Worm (Caenorhabditis elegans) whole organism, late embryonic: ENCODE data around the gene gos-28.

Source experiments
- C08G9.2 ChIP-seq: sonication (generic microtip); optimal IDR thresholded peaks from 2 replicates; lab custom pipeline; 2016; ENCODE audit warnings: mild to moderate bottlenecking, missing genetic modification characterization, moderate library complexity, missing compliant biosample characterization
- C38D4.7 ChIP-seq: fragments of 200-800 bp; sonication (Bioruptor generic); optimal IDR thresholded peaks from 2 replicates; lab custom pipeline; 2018; ENCODE audit warnings: mild to moderate bottlenecking, missing genetic modification characterization, moderate library complexity, missing compliant biosample characterization
- F13H6.1 ChIP-seq: sonication (generic microtip); optimal IDR thresholded peaks from 2 replicates; lab custom pipeline; 2016; ENCODE audit warnings: missing genetic modification characterization, missing compliant biosample characterization
- K02D7.2 ChIP-seq: sonication (generic microtip); optimal IDR thresholded peaks from 2 replicates; lab custom pipeline; 2017; ENCODE audit warnings: mild to moderate bottlenecking, missing genetic modification characterization, missing compliant biosample characterization
- Y22D7AL.16 ChIP-seq: sonication (generic microtip); optimal IDR thresholded peaks from 2 replicates; lab custom pipeline; 2016; ENCODE audit warnings: missing genetic modification characterization, missing compliant biosample characterization
- ceh-14 ChIP-seq: sonication (generic microtip); optimal IDR thresholded peaks from 2 replicates; lab custom pipeline; 2016; ENCODE audit warnings: missing genotype, missing genetic modification characterization, missing compliant biosample characterization
- ceh-18 ChIP-seq: sonication (generic microtip); optimal IDR thresholded peaks from 2 replicates; lab custom pipeline; 2016; ENCODE audit warnings: missing genetic modification characterization, missing compliant biosample characterization
- ceh-2 ChIP-seq: sonication (generic microtip); optimal IDR thresholded peaks from 2 replicates; lab custom pipeline; 2016; ENCODE audit warnings: missing genotype, missing genetic modification characterization, missing compliant biosample characterization
- ceh-31 ChIP-seq: sonication (generic microtip); optimal IDR thresholded peaks from 2 replicates; lab custom pipeline; 2016; ENCODE audit warnings: missing genetic modification characterization, missing compliant biosample characterization
- ceh-48 ChIP-seq: sonication (generic microtip); optimal IDR thresholded peaks from 2 replicates; lab custom pipeline; 2016; ENCODE audit warnings: missing genetic modification characterization, inconsistent platforms, missing compliant biosample characterization
- ceh-9 ChIP-seq: sonication (generic microtip); optimal IDR thresholded peaks from 2 replicates; lab custom pipeline; 2016; ENCODE audit warnings: mild to moderate bottlenecking, missing genetic modification characterization, inconsistent platforms, missing compliant biosample characterization
- che-1 ChIP-seq: sonication (generic microtip); optimal IDR thresholded peaks from 2 replicates; lab custom pipeline; 2016; ENCODE audit warnings: mild to moderate bottlenecking, missing genetic modification characterization, missing compliant biosample characterization
- dmd-4 ChIP-seq: sonication (generic microtip); optimal IDR thresholded peaks from 2 replicates; lab custom pipeline; 2016; ENCODE audit warnings: borderline replicate concordance, missing genetic modification characterization, missing compliant biosample characterization
- dve-1 ChIP-seq: sonication (generic microtip); optimal IDR thresholded peaks from 2 replicates; lab custom pipeline; 2017; ENCODE audit warnings: antibody characterized with exemption, mild to moderate bottlenecking, missing genetic modification characterization, missing compliant biosample characterization
- elt-2 ChIP-seq: sonication (generic microtip); optimal IDR thresholded peaks from 2 replicates; lab custom pipeline; 2016; ENCODE audit warnings: missing genetic modification reagents, missing genetic modification characterization, missing compliant biosample characterization
- ets-4 ChIP-seq: sonication (generic microtip); optimal IDR thresholded peaks from 2 replicates; lab custom pipeline; 2016; ENCODE audit warnings: missing genetic modification characterization, missing compliant biosample characterization
- eyg-1 ChIP-seq: sonication (generic microtip); optimal IDR thresholded peaks from 2 replicates; lab custom pipeline; 2016; ENCODE audit warnings: missing genotype, missing genetic modification characterization, missing compliant biosample characterization
- hlh-13 ChIP-seq: fragments of 200-800 bp; sonication (Bioruptor generic); optimal IDR thresholded peaks from 2 replicates; lab custom pipeline; 2018; ENCODE audit warnings: mild to moderate bottlenecking, missing genetic modification characterization, missing compliant biosample characterization
- hlh-30 ChIP-seq: sonication (generic microtip); optimal IDR thresholded peaks from 2 replicates; lab custom pipeline; 2017; ENCODE audit warnings: antibody characterized with exemption, missing genetic modification characterization, missing compliant biosample characterization; ENCODE audit not compliant: insufficient read depth
- hlh-6 ChIP-seq: sonication (generic microtip); optimal IDR thresholded peaks from 2 replicates; lab custom pipeline; 2016; ENCODE audit warnings: missing genotype, missing genetic modification characterization, missing compliant biosample characterization
- nfya-1 ChIP-seq: sonication (generic microtip); optimal IDR thresholded peaks from 2 replicates; lab custom pipeline; 2017; ENCODE audit warnings: missing genetic modification characterization, mild to moderate bottlenecking, missing compliant biosample characterization, antibody characterized with exemption, moderate library complexity
- nhr-232 ChIP-seq: sonication (generic microtip); optimal IDR thresholded peaks from 2 replicates; lab custom pipeline; 2016; ENCODE audit warnings: missing genetic modification characterization, missing compliant biosample characterization
- pax-1 ChIP-seq: fragments of 150-350 bp; optimal IDR thresholded peaks from 2 replicates; lab custom pipeline; 2014; ENCODE audit warnings: missing biosample characterization, missing genetic modification characterization
- pha-2 ChIP-seq: sonication (generic microtip); optimal IDR thresholded peaks from 2 replicates; lab custom pipeline; 2017; ENCODE audit warnings: mild to moderate bottlenecking, missing genetic modification characterization, missing compliant biosample characterization
- pqm-1 ChIP-seq: sonication (generic microtip); optimal IDR thresholded peaks from 2 replicates; lab custom pipeline; 2016; ENCODE audit warnings: missing genetic modification characterization, missing compliant biosample characterization
- pros-1 ChIP-seq: fragments of 150-350 bp; optimal IDR thresholded peaks from 2 replicates; lab custom pipeline; 2014; ENCODE audit warnings: missing biosample characterization, missing genetic modification reagents, missing genetic modification characterization
- ref-2 ChIP-seq: sonication (generic microtip); optimal IDR thresholded peaks from 2 replicates; lab custom pipeline; 2016; ENCODE audit warnings: missing genetic modification characterization, missing compliant biosample characterization
- sdc-2 ChIP-seq: sonication (generic microtip); optimal IDR thresholded peaks from 2 replicates; lab custom pipeline; 2016; ENCODE audit warnings: missing genotype, missing genetic modification characterization, missing compliant biosample characterization
- sox-4 ChIP-seq: sonication (generic microtip); optimal IDR thresholded peaks from 2 replicates; lab custom pipeline; 2017; ENCODE audit warnings: mild to moderate bottlenecking, missing genetic modification characterization, inconsistent platforms, missing compliant biosample characterization
- tbx-2 ChIP-seq: sonication (generic microtip); optimal IDR thresholded peaks from 2 replicates; lab custom pipeline; 2016; ENCODE audit warnings: missing genetic modification characterization, missing compliant biosample characterization
- tbx-7 ChIP-seq: sonication (generic microtip); optimal IDR thresholded peaks from 2 replicates; lab custom pipeline; 2016; ENCODE audit warnings: missing genotype, missing genetic modification characterization, missing compliant biosample characterization
- ttx-3 ChIP-seq: sonication (generic microtip); optimal IDR thresholded peaks from 2 replicates; lab custom pipeline; 2016; ENCODE audit warnings: missing genetic modification reagents, missing genetic modification characterization, missing compliant biosample characterization
- unc-42 ChIP-seq: sonication (generic microtip); optimal IDR thresholded peaks from 2 replicates; lab custom pipeline; 2016; ENCODE audit warnings: missing genotype, missing genetic modification characterization, missing compliant biosample characterization
- unc-55 ChIP-seq: sonication (generic microtip); optimal IDR thresholded peaks from 2 replicates; lab custom pipeline; 2017; ENCODE audit warnings: missing biosample characterization, missing genetic modification reagents, missing genetic modification characterization
- unc-86 ChIP-seq: sonication (generic microtip); optimal IDR thresholded peaks from 2 replicates; lab custom pipeline; 2016; ENCODE audit warnings: missing genetic modification characterization, missing compliant biosample characterization
- ztf-16 ChIP-seq: sonication (generic microtip); optimal IDR thresholded peaks from 2 replicates; lab custom pipeline; 2017; ENCODE audit warnings: missing genetic modification characterization, missing compliant biosample characterization

Gene gos-28

ce11 chrIII:7376143-7376802, 27.3 kb upstream of the gos-28 start:
- TF ChIP-seq ceh-18: peak; percentile 21
- no peak for TF ChIP-seq dmd-4 (tag; lab: Kevin White, UChicago)
- TF ChIP-seq hlh-30 (tag; lab: Kevin White, UChicago): peak; percentile 88
- TF ChIP-seq hlh-13 (GFP tag; lab: Kevin White, UChicago): no peak
- peak; percentile 20 for TF ChIP-seq unc-42
- no peak for TF ChIP-seq ceh-48 (tag; lab: Kevin White, UChicago)
- no peak for TF ChIP-seq pros-1 (tag; lab: Kevin White, UChicago)
- TF ChIP-seq ceh-14 (tag; lab: Kevin White, UChicago): no peak
- TF ChIP-seq pax-1 (tag; lab: Kevin White, UChicago): peak; percentile 36
- TF ChIP-seq unc-55 (GFP tag; lab: Kevin White, UChicago): peak; percentile 12
- TF ChIP-seq F13H6.1: no peak
- peak; percentile 34 for TF ChIP-seq ceh-31 (tag; lab: Kevin White, UChicago)
- TF ChIP-seq C08G9.2 (tag; lab: Kevin White, UChicago): no peak
- no peak for TF ChIP-seq nhr-232
- no peak for TF ChIP-seq tbx-7
- no peak for TF ChIP-seq C38D4.7
- no peak for TF ChIP-seq unc-86 (tag; lab: Kevin White, UChicago)
- TF ChIP-seq elt-2 (tag; lab: Kevin White, UChicago): no peak
- TF ChIP-seq ceh-9 (tag; lab: Kevin White, UChicago): no peak
- no peak for TF ChIP-seq ets-4 (tag; lab: Kevin White, UChicago)
- peak; percentile 21 for TF ChIP-seq nfya-1 (tag; lab: Kevin White, UChicago)
- no peak for TF ChIP-seq pha-2 (tag; lab: Kevin White, UChicago)
- no peak for TF ChIP-seq ztf-16 (tag; lab: Kevin White, UChicago)
- peak; percentile 41 for TF ChIP-seq tbx-2
- no peak for TF ChIP-seq ttx-3 (tag; lab: Kevin White, UChicago)
- TF ChIP-seq dve-1 (tag; lab: Kevin White, UChicago): no peak
- TF ChIP-seq ceh-2: no peak
- TF ChIP-seq ref-2 (tag; lab: Kevin White, UChicago): no peak

- TF ChIP-seq K02D7.2 (tag; lab: Kevin White, UChicago) (no peak), unc-86 (tag; lab: Kevin White, UChicago) (no peak), dve-1 (tag; lab: Kevin White, UChicago) (no peak), elt-2 (tag; lab: Kevin White, UChicago) (peak; percentile 61), sox-4 (tag; lab: Kevin White, UChicago) (no peak)
- TF ChIP-seq, all 69 proteins: peak for 1
Measured at ce11 chrIII:7375434-7375833, 26.5 kb upstream of the gos-28 start.

DNA sequence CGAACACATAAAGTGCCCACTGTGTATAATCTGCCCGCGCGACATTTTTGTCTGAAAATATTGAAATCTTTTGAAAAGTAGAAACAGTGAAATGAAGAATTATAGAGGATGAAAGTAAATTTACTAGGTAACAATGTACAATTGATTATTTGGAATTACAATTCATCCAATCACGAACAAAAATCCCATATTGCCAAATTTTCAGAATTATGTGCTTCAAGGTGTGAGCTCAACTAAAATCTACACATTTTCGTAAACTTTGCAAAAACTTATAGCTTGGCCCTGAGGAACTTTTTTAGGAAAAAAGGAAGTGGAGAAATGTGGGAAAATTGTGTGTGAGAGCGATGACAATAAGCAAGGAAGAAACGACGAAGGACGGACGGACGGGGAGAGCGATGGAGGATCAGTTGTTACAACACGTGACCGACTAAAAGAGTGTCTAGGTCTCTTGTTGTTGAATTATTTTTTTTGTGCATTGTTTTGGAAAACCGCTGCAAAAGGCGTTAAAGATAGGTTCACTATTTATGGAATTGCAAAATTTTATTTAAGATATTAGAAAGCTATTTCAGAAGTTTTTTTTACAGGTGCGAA, 25.8 kb upstream of the gos-28 start, which contains the start of gene mml-1:
Gene mml-1, minus strand, starts transcription at position 51 of the 591 bp plus-strand sequence.
- TF ChIP-seq sdc-2 (no peak), ceh-18 (no peak), eyg-1 (tag; lab: Kevin White, UChicago) (no peak), hlh-30 (tag; lab: Kevin White, UChicago) (peak; percentile 78), ceh-48 (tag; lab: Kevin White, UChicago) (no peak), hlh-6 (tag; lab: Kevin White, UChicago) (no peak)

- TF ChIP-seq hlh-13 (GFP tag; lab: Kevin White, UChicago) (no peak), che-1 (no peak), pqm-1 (no peak), F13H6.1 (no peak), sdc-2 (no peak), Y22D7AL.16 (tag; lab: Kevin White, UChicago) (no peak)
Measured at ce11 chrIII:7373802-7374435, 24.9 kb upstream of the gos-28 start.
